Fruit fly (Drosophila melanogaster): Measurements from ENCODE around the gene CG5653.

CG5653 gene

DNA sequence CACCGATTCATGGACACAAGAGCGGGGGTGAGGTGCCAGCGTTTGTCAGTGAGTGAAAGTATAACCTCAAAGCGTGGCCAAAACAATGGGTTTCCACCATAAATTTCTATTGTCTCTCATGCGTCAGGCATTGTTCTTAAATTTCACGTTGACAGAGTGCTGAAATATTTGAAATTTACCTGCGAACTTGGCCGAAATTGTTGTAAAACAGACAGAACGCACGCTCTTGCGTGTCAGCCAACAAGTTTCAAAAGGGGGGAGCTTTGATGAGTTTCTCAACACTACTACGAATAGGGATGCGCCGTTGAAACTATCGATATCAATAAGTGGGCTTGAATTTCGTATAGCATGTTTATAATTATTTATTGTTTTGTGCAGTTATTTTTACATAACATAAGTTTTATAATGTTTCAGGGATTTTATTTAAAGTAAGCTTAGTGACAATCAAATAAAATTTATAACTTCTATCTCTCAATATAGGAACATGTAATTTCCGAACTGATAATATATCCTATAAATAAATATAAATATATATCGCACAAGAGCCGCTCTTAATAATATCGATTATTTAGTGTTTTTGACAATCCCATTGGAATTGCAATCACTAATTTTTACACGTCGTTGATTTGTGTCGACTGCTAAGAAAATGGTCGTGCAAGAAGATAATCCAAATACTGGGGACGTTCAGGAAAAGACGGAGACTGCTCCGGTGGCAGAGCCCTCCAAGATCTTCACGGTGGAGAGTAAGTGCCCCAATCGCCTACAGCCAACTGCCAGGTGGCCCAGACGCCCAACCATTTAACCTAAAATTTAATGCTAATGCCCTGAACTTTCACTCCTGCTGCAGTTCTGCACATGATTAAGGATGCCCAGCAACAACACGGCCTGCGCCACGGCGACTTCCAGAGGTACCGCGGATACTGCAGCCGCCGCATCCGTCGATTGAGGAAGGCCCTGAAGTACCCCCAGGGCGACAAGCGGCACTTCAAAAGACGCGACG, 8.6 kb upstream of the CG5653 start, which contains the start of the genes pix and Srp68 (continued):
- no peak for TF ChIP-seq CG14965 (GFP tag; optimal IDR thresholded peaks at IDR 0.05; ENCODE audit: borderline replicate concordance)
- no peak for TF ChIP-seq CG1792 (GFP tag; optimal IDR thresholded peaks at IDR 0.05)
- peak; percentile 87 for TF ChIP-seq CG14710 (tag; optimal IDR thresholded peaks at IDR 0.05)
- TF ChIP-seq Atf6 (GFP tag; IDR thresholded peaks at IDR 0.05) = no peak
- peak; percentile 62 for TF ChIP-seq CG15601 (tag; optimal IDR thresholded peaks at IDR 0.05)
- peak; percentile 17 for TF ChIP-seq CG30431 (GFP tag; optimal IDR thresholded peaks at IDR 0.05)
- TF ChIP-seq hb (GFP tag; IDR thresholded peaks at IDR 0.05; ENCODE audit: partially characterized antibody) = peak; percentile 65
- peak; percentile 82 for TF ChIP-seq CG12659 (GFP tag; optimal IDR thresholded peaks at IDR 0.05)
- peak; percentile 45 for TF ChIP-seq CHES-1-like (GFP tag; optimal IDR thresholded peaks at IDR 0.05)
- TF ChIP-seq eve (GFP tag; optimal IDR thresholded peaks at IDR 0.05) = no peak
- peak; percentile 34 for TF ChIP-seq B-H2 (GFP tag; optimal IDR thresholded peaks at IDR 0.05)
- no peak for TF ChIP-seq CG8765 (GFP tag; IDR thresholded peaks at IDR 0.05)
- peak; percentile 65 for TF ChIP-seq CG1233 (GFP tag; optimal IDR thresholded peaks at IDR 0.05)
- TF ChIP-seq Opbp (GFP tag; IDR thresholded peaks at IDR 0.05; ENCODE audit: partially characterized antibody) = peak; percentile 66; the same call in 2 of the 3 replicates
- TF ChIP-seq CG9609 (GFP tag; optimal IDR thresholded peaks at IDR 0.05) = peak; percentile 33
- no peak for TF ChIP-seq pfk (GFP tag; optimal IDR thresholded peaks at IDR 0.05)
- peak; percentile 37; the same call in 1 of the 2 replicates for TF ChIP-seq CG10366 (GFP tag; IDR thresholded peaks at IDR 0.05)
- peak; percentile 40 for TF ChIP-seq Bteb2 (GFP tag; optimal IDR thresholded peaks at IDR 0.05)
- peak; percentile 78; the same call in 1 of the 2 replicates for TF ChIP-seq hbn (GFP tag; IDR thresholded peaks at IDR 0.05; ENCODE audit: partially characterized antibody)
- TF ChIP-seq chinmo (GFP tag; IDR thresholded peaks at IDR 0.05; ENCODE audit: partially characterized antibody) = no peak
- TF ChIP-seq Side (GFP tag; optimal IDR thresholded peaks at IDR 0.05) = no peak
- TF ChIP-seq HmgD (GFP tag; optimal IDR thresholded peaks at IDR 0.05) = no peak
- no peak for TF ChIP-seq usp (GFP tag; optimal IDR thresholded peaks at IDR 0.05)
- no peak for TF ChIP-seq CG15269 (tag; optimal IDR thresholded peaks at IDR 0.05)
- TF ChIP-seq CG31365 (tag; optimal IDR thresholded peaks at IDR 0.05) = no peak
- TF ChIP-seq CG8924 (tag; optimal IDR thresholded peaks at IDR 0.05) = peak; percentile 75
- peak; percentile 65 for TF ChIP-seq caup (GFP tag; optimal IDR thresholded peaks at IDR 0.05; ENCODE audit: severe bottlenecking)
- TF ChIP-seq Bdp1 (GFP tag; optimal IDR thresholded peaks at IDR 0.05) = peak; percentile 50
- TF ChIP-seq D19B (GFP tag; optimal IDR thresholded peaks at IDR 0.05) = no peak
- no peak for TF ChIP-seq CG12744 (GFP tag; optimal IDR thresholded peaks at IDR 0.05)
- no peak for TF ChIP-seq run (tag; optimal IDR thresholded peaks at IDR 0.05)
- TF ChIP-seq ssp (GFP tag; IDR thresholded peaks at IDR 0.05) = no peak
- TF ChIP-seq Ravus (GFP tag; IDR thresholded peaks at IDR 0.05) = no peak
- no peak for TF ChIP-seq jing (GFP tag; optimal IDR thresholded peaks at IDR 0.05)
- no peak for TF ChIP-seq emc (GFP tag; optimal IDR thresholded peaks at IDR 0.05)
- TF ChIP-seq Tbp (GFP tag; optimal IDR thresholded peaks at IDR 0.05) = no peak
- TF ChIP-seq Dbx (GFP tag; IDR thresholded peaks at IDR 0.05) = peak; percentile 67; the same call in 1 of the 3 replicates
- peak; percentile 63 for TF ChIP-seq twi (tag; optimal IDR thresholded peaks at IDR 0.05)
- TF ChIP-seq sug (tag; optimal IDR thresholded peaks at IDR 0.05) = peak; percentile 79
- peak; percentile 47 for TF ChIP-seq zen (tag; optimal IDR thresholded peaks at IDR 0.05)
- peak; percentile 76 for TF ChIP-seq CG17829 (tag; optimal IDR thresholded peaks at IDR 0.05)
- peak; percentile 55 for TF ChIP-seq CG1529 (GFP tag; optimal IDR thresholded peaks at IDR 0.05)
- TF ChIP-seq CG10147 (GFP tag; optimal IDR thresholded peaks at IDR 0.05) = peak; percentile 63
- TF ChIP-seq CG7786 (GFP tag; optimal IDR thresholded peaks at IDR 0.05) = peak; percentile 43
- no peak for TF ChIP-seq CG1024 (GFP tag; IDR thresholded peaks at IDR 0.05)
- TF ChIP-seq Gug (GFP tag; IDR thresholded peaks at IDR 0.05) = no peak
- peak; percentile 81 for TF ChIP-seq YL-1 (GFP tag; optimal IDR thresholded peaks at IDR 0.05)
- no peak for TF ChIP-seq Nf-YA (GFP tag; IDR thresholded peaks at IDR 0.05)
